Worm (Caenorhabditis elegans): ENCODE data around the gene T28H10.2.

The T28H10.2 gene

ce11 chrV:12532369-12532768 lies 19.6 kb upstream of the T28H10.2 start:
- TF ChIP-seq elt-3 (tag; optimal IDR thresholded peaks at IDR 0.05) (no peak), zip-8 (tag; optimal IDR thresholded peaks at IDR 0.05) (peak; percentile 75)

ce11 chrV:12531084-12531483 lies 18.3 kb upstream of the T28H10.2 start:
- TF ChIP-seq ces-1 (GFP tag; optimal IDR thresholded peaks at IDR 0.05) (peak; percentile 5), nhr-76 (tag; optimal IDR thresholded peaks at IDR 0.05) (no peak)

DNA sequence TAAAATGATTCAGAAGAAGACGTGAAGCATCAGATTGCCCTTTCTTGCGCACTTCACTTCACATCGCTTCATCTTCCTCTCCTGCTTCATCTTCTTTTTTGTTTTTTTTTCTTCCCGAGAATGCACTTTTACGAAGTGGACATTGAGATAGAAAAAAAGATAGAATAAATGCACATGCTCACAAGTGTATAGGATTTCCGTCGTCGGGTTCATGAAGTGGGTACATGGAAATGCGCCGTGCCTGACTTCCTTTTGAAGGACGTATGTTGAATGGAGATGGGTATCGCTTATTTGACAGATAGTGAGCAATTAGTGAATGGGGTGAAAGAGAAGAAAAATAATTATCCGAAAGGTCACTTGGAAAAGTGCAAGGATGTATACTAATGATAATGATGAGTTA lies 17.4 kb upstream of the T28H10.2 start:
- no peak for TF ChIP-seq flh-1 (GFP tag; optimal IDR thresholded peaks at IDR 0.05)
- no peak for TF ChIP-seq nhr-76 (tag; optimal IDR thresholded peaks at IDR 0.05)
- no peak for TF ChIP-seq snpc-4 (tag; optimal IDR thresholded peaks at IDR 0.05)
- no peak for TF ChIP-seq lsy-2 (tag; optimal IDR thresholded peaks at IDR 0.05)
- no peak for TF ChIP-seq unc-120 (tag; optimal IDR thresholded peaks at IDR 0.05; ENCODE audit: poor library complexity, severe bottlenecking)

DNA sequence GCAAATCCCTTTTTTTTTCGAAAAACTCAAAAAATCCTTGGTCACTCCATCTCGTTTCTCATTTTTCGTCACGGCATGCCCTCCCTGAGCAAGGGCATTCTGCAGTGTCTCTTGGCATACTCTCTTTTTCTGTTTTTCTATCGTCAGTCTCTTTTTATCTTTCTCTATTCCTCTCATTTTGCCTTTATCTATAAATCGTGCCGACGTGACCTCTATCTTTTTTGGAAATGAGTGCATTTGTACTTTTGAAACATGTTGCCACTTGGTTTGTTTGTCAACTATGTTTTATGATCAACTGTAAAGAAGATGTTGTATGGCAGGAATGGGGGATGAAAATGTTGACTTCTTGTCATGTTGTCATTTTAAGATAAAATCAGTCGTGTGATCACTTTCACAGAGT lies 16.2 kb upstream of the T28H10.2 start:
- no peak for TF ChIP-seq cnd-1 (tag; optimal IDR thresholded peaks at IDR 0.05)
- no peak for TF ChIP-seq hlh-1 (tag; optimal IDR thresholded peaks at IDR 0.05)
- TF ChIP-seq ztf-11 (tag; optimal IDR thresholded peaks at IDR 0.05) = no peak
- TF ChIP-seq zip-8 (tag; optimal IDR thresholded peaks at IDR 0.05) = no peak
- no peak for TF ChIP-seq nhr-28 (tag; optimal IDR thresholded peaks at IDR 0.05)
- no peak for TF ChIP-seq sptf-1 (tag; optimal IDR thresholded peaks at IDR 0.05)
- no peak for TF ChIP-seq mab-5 (tag; optimal IDR thresholded peaks at IDR 0.05)
- no peak for TF ChIP-seq nhr-76 (tag; optimal IDR thresholded peaks at IDR 0.05)
- TF ChIP-seq M03D4.4 (tag; optimal IDR thresholded peaks at IDR 0.05) = no peak
- TF ChIP-seq elt-3 (tag; optimal IDR thresholded peaks at IDR 0.05) = no peak
- no peak for TF ChIP-seq sem-2 (GFP tag; optimal IDR thresholded peaks at IDR 0.05)
- TF ChIP-seq tbx-8 (GFP tag; optimal IDR thresholded peaks at IDR 0.05) = no peak

- no peak for TF ChIP-seq hlh-1 (tag; optimal IDR thresholded peaks at IDR 0.05)
- TF ChIP-seq lsy-2 (tag; optimal IDR thresholded peaks at IDR 0.05) = no peak
- no peak for TF ChIP-seq ztf-11 (tag; optimal IDR thresholded peaks at IDR 0.05)
- no peak for TF ChIP-seq nhr-237 (tag; optimal IDR thresholded peaks at IDR 0.05)
- TF ChIP-seq flh-1 (GFP tag; optimal IDR thresholded peaks at IDR 0.05) = no peak
- no peak for TF ChIP-seq unc-62 (GFP tag; optimal IDR thresholded peaks at IDR 0.05)
- TF ChIP-seq nhr-28 (tag; optimal IDR thresholded peaks at IDR 0.05) = no peak
- no peak for TF ChIP-seq lin-13 (tag; optimal IDR thresholded peaks at IDR 0.05)
- no peak for TF ChIP-seq elt-3 (tag; optimal IDR thresholded peaks at IDR 0.05)
- no peak for TF ChIP-seq mab-5 (tag; optimal IDR thresholded peaks at IDR 0.05)
- TF ChIP-seq blmp-1 (tag; optimal IDR thresholded peaks at IDR 0.05) = no peak
- no peak for TF ChIP-seq unc-39 (tag; optimal IDR thresholded peaks at IDR 0.05)
- no peak for TF ChIP-seq pha-4 (tag; optimal IDR thresholded peaks at IDR 0.05)
- no peak for TF ChIP-seq mep-1 (tag; optimal IDR thresholded peaks at IDR 0.05)
- no peak for TF ChIP-seq unc-120 (tag; optimal IDR thresholded peaks at IDR 0.05; ENCODE audit: poor library complexity, severe bottlenecking)
- no peak for TF ChIP-seq nhr-2 (tag; optimal IDR thresholded peaks at IDR 0.05)
- TF ChIP-seq tbx-8 (GFP tag; optimal IDR thresholded peaks at IDR 0.05) = no peak
- TF ChIP-seq sem-2 (GFP tag; optimal IDR thresholded peaks at IDR 0.05) = no peak
- no peak for TF ChIP-seq ceh-39 (tag; optimal IDR thresholded peaks at IDR 0.05)
- TF ChIP-seq ceh-43 (GFP tag; optimal IDR thresholded peaks at IDR 0.05) = no peak
Observed at ce11 chrV:12526758-12527157, 14.0 kb upstream of the T28H10.2 start, which contains the start of gene F45D3.1. F45D3.1 (plus strand) TSS chrV:12527058.

ce11 chrV:12526124-12526523 lies 13.4 kb upstream of the T28H10.2 start:
- TF ChIP-seq elt-1 (tag; optimal IDR thresholded peaks at IDR 0.05; ENCODE audit: borderline replicate concordance, insufficient read depth) = no peak
- no peak for TF ChIP-seq blmp-1 (tag; optimal IDR thresholded peaks at IDR 0.05)
- TF ChIP-seq nhr-237 (tag; optimal IDR thresholded peaks at IDR 0.05) = no peak
- TF ChIP-seq unc-62 (GFP tag; optimal IDR thresholded peaks at IDR 0.05) = no peak
- no peak for TF ChIP-seq M03D4.4 (tag; optimal IDR thresholded peaks at IDR 0.05)
- TF ChIP-seq mep-1 (tag; optimal IDR thresholded peaks at IDR 0.05) = no peak
- TF ChIP-seq elt-3 (tag; optimal IDR thresholded peaks at IDR 0.05) = no peak
- no peak for TF ChIP-seq lin-32 (GFP tag; optimal IDR thresholded peaks at IDR 0.05)
- no peak for TF ChIP-seq lin-13 (tag; optimal IDR thresholded peaks at IDR 0.05)
- no peak for TF ChIP-seq lsy-2 (tag; optimal IDR thresholded peaks at IDR 0.05)
- TF ChIP-seq cnd-1 (tag; optimal IDR thresholded peaks at IDR 0.05) = no peak
- TF ChIP-seq ztf-11 (tag; optimal IDR thresholded peaks at IDR 0.05) = no peak
- no peak for TF ChIP-seq ham-2 (GFP tag; optimal IDR thresholded peaks at IDR 0.05)
- TF ChIP-seq unc-39 (tag; optimal IDR thresholded peaks at IDR 0.05) = no peak

All from whole organism, mixed stage, embryonic.